Fruit fly (Drosophila melanogaster): ENCODE results near the gene CG10301.

The CG10301 gene

dm6 chr3R:23740968-23741367 lies 31.0 kb downstream of the CG10301 start:
- TF ChIP-seq psq (GFP tag; optimal IDR thresholded peaks at IDR 0.05), result no peak
- no peak for TF ChIP-seq CG32264 (GFP tag; optimal IDR thresholded peaks at IDR 0.05)
- no peak for TF ChIP-seq woc (GFP tag; optimal IDR thresholded peaks at IDR 0.05)
- no peak for TF ChIP-seq usp (GFP tag; optimal IDR thresholded peaks at IDR 0.05)
- no peak for TF ChIP-seq brk (GFP tag; optimal IDR thresholded peaks at IDR 0.05)
- TF ChIP-seq pan (optimal IDR thresholded peaks at IDR 0.05), result no peak
- TF ChIP-seq CG9705 (GFP tag; optimal IDR thresholded peaks at IDR 0.05), result no peak
- no peak for TF ChIP-seq tai (GFP tag; optimal IDR thresholded peaks at IDR 0.05)
- no peak for TF ChIP-seq OdsH (GFP tag; optimal IDR thresholded peaks at IDR 0.05)

dm6 chr3R:23747446-23747845 lies 37.5 kb downstream of the CG10301 start:
- TF ChIP-seq Vsx2 (GFP tag; optimal IDR thresholded peaks at IDR 0.05; ENCODE audit: partially characterized antibody) (no peak), tai (GFP tag; optimal IDR thresholded peaks at IDR 0.05) (no peak), Abd-B (GFP tag; optimal IDR thresholded peaks at IDR 0.05) (no peak), Jra (GFP tag; optimal IDR thresholded peaks at IDR 0.05) (no peak), Dfd (GFP tag; optimal IDR thresholded peaks at IDR 0.05) (no peak), N (GFP tag; optimal IDR thresholded peaks at IDR 0.05) (no peak), usp (GFP tag; optimal IDR thresholded peaks at IDR 0.05) (no peak), OdsH (GFP tag; optimal IDR thresholded peaks at IDR 0.05) (no peak), fru (GFP tag; optimal IDR thresholded peaks at IDR 0.05) (no peak), dsf (GFP tag; optimal IDR thresholded peaks at IDR 0.05; ENCODE audit: borderline replicate concordance) (no peak), Sp1 (GFP tag; optimal IDR thresholded peaks at IDR 0.05) (no peak), sv (GFP tag; optimal IDR thresholded peaks at IDR 0.05) (no peak), lola (GFP tag; optimal IDR thresholded peaks at IDR 0.05) (no peak), CrebA (GFP tag; optimal IDR thresholded peaks at IDR 0.05; ENCODE audit: borderline replicate concordance) (no peak)

- TF ChIP-seq pan (optimal IDR thresholded peaks at IDR 0.05) (no peak), woc (GFP tag; optimal IDR thresholded peaks at IDR 0.05) (no peak), Hr78 (GFP tag; optimal IDR thresholded peaks at IDR 0.05) (no peak), br (GFP tag; optimal IDR thresholded peaks at IDR 0.05) (peak; percentile 83), fru (GFP tag; optimal IDR thresholded peaks at IDR 0.05) (peak; percentile 71), dl (GFP tag; optimal IDR thresholded peaks at IDR 0.05; ENCODE audit: insufficient read depth in 1 of 2, partially characterized antibody in 2 of 2) (no peak), Sp1 (GFP tag; optimal IDR thresholded peaks at IDR 0.05) (peak; percentile 67), Hr83 (GFP tag; optimal IDR thresholded peaks at IDR 0.05; ENCODE audit: poor library complexity, severe bottlenecking) (peak; percentile 94), CG9705 (GFP tag; optimal IDR thresholded peaks at IDR 0.05) (peak; percentile 53), foxo (GFP tag; optimal IDR thresholded peaks at IDR 0.05) (peak in 1 of 2 experiments; percentile 85), Hnf4 (GFP tag; optimal IDR thresholded peaks at IDR 0.05) (no peak), jim (GFP tag; optimal IDR thresholded peaks at IDR 0.05) (no peak), CG32264 (GFP tag; optimal IDR thresholded peaks at IDR 0.05) (peak; percentile 47), lola (GFP tag; optimal IDR thresholded peaks at IDR 0.05) (no peak), Vsx2 (GFP tag; optimal IDR thresholded peaks at IDR 0.05; ENCODE audit: partially characterized antibody) (no peak), sv (GFP tag; optimal IDR thresholded peaks at IDR 0.05) (no peak), h (GFP tag; optimal IDR thresholded peaks at IDR 0.05) (peak; percentile 85), Rel (GFP tag; optimal IDR thresholded peaks at IDR 0.05) (no peak), Rel (tag; optimal IDR thresholded peaks at IDR 0.05) (peak; percentile 70), ey (GFP tag; optimal IDR thresholded peaks at IDR 0.05) (peak; percentile 46), OdsH (GFP tag; optimal IDR thresholded peaks at IDR 0.05) (peak; percentile 73), sage (GFP tag; optimal IDR thresholded peaks at IDR 0.05) (no peak), Myc (optimal IDR thresholded peaks at IDR 0.05) (peak; percentile 32), Jra (GFP tag; optimal IDR thresholded peaks at IDR 0.05) (no peak), dmrt93B (GFP tag; optimal IDR thresholded peaks at IDR 0.05) (no peak), brk (GFP tag; optimal IDR thresholded peaks at IDR 0.05) (no peak), Dif (GFP tag; optimal IDR thresholded peaks at IDR 0.05; ENCODE audit: partially characterized antibody) (peak; percentile 16), Dfd (GFP tag; optimal IDR thresholded peaks at IDR 0.05) (no peak), GATAd (GFP tag; optimal IDR thresholded peaks at IDR 0.05) (no peak), Mio (GFP tag; optimal IDR thresholded peaks at IDR 0.05) (peak; percentile 44), psq (GFP tag; optimal IDR thresholded peaks at IDR 0.05) (peak; percentile 55), dsf (GFP tag; optimal IDR thresholded peaks at IDR 0.05; ENCODE audit: borderline replicate concordance) (no peak), CrebA (GFP tag; optimal IDR thresholded peaks at IDR 0.05; ENCODE audit: borderline replicate concordance) (no peak), rgr (GFP tag; optimal IDR thresholded peaks at IDR 0.05) (peak; percentile 86), N (GFP tag; optimal IDR thresholded peaks at IDR 0.05) (no peak), Abd-B (GFP tag; optimal IDR thresholded peaks at IDR 0.05) (no peak), HLH106 (tag; optimal IDR thresholded peaks at IDR 0.05) (peak; percentile 51), tai (GFP tag; optimal IDR thresholded peaks at IDR 0.05) (no peak), usp (GFP tag; optimal IDR thresholded peaks at IDR 0.05) (no peak)
These were observed 42.8 kb downstream of the CG10301 start, which contains the start of the genes RanBP3 and Rpt5 for dm6 chr3R:23752728-23753127. Gene RanBP3, minus strand, starts transcription at chr3R:23752834. Gene Rpt5, plus strand, starts transcription at chr3R:23752876.
